Worm (Caenorhabditis elegans): ENCODE results near the gene F40D4.12.

ce11 chrV:17208045-17208444 is 48.4 kb downstream of the F40D4.12 start, which contains the start of gene Y68A4A.13:
- TF ChIP-seq hmg-4 (GFP tag; optimal IDR thresholded peaks at IDR 0.05) (no peak), ama-1 (optimal IDR thresholded peaks at IDR 0.05) (no peak)
